Worm (Caenorhabditis elegans): ENCODE results near the gene C14B9.3.

The C14B9.3 gene

ce11 chrIII:8085355-8085754 is 23.2 kb upstream of the C14B9.3 start, which contains the start of the genes K06H7.7 and grp-1 (continued):
- no peak for TF ChIP-seq lin-39 (tag; optimal IDR thresholded peaks at IDR 0.05)
- peak; percentile 13 for TF ChIP-seq nhr-21 (tag; optimal IDR thresholded peaks at IDR 0.05)
- TF ChIP-seq nhr-237 (tag; optimal IDR thresholded peaks at IDR 0.05): no peak
- TF ChIP-seq F13H6.1 (tag; optimal IDR thresholded peaks at IDR 0.05): no peak
- peak; percentile 45 for TF ChIP-seq sma-9 (GFP tag; optimal IDR thresholded peaks at IDR 0.05)
- no peak for TF ChIP-seq sma-9 (tag; optimal IDR thresholded peaks at IDR 0.05)
- no peak for TF ChIP-seq mab-5 (tag; optimal IDR thresholded peaks at IDR 0.05)
- no peak for TF ChIP-seq ztf-1 (GFP tag; conservative IDR thresholded peaks at IDR 0.05)
- peak; percentile 63 for TF ChIP-seq nhr-129 (tag; optimal IDR thresholded peaks at IDR 0.05)
- no peak for TF ChIP-seq ceh-82 (tag; optimal IDR thresholded peaks at IDR 0.05)

- TF ChIP-seq nhr-25 (tag; optimal IDR thresholded peaks at IDR 0.05) (no peak), ceh-16 (tag; optimal IDR thresholded peaks at IDR 0.05) (no peak), blmp-1 (tag; optimal IDR thresholded peaks at IDR 0.05; ENCODE audit: insufficient read depth) (no peak), snpc-4 (tag; optimal IDR thresholded peaks at IDR 0.05) (no peak), lin-11 (tag; optimal IDR thresholded peaks at IDR 0.05) (no peak), R02D3.7 (tag; optimal IDR thresholded peaks at IDR 0.05) (no peak), mab-5 (tag; optimal IDR thresholded peaks at IDR 0.05) (no peak), aly-2 (tag; optimal IDR thresholded peaks at IDR 0.05) (no peak), lin-39 (tag; optimal IDR thresholded peaks at IDR 0.05) (no peak), sem-4 (tag; optimal IDR thresholded peaks at IDR 0.05) (no peak)
Observed at ce11 chrIII:8088235-8088634, 20.4 kb upstream of the C14B9.3 start, which contains the start of gene vms-1. Gene vms-1, plus strand, starts transcription at chrIII:8088535.

- no peak for TF ChIP-seq mdl-1 (tag; optimal IDR thresholded peaks at IDR 0.05)
- no peak for TF ChIP-seq mab-5 (tag; optimal IDR thresholded peaks at IDR 0.05)
- TF ChIP-seq F13H6.1 (tag; optimal IDR thresholded peaks at IDR 0.05): no peak
- TF ChIP-seq gmeb-1 (tag; optimal IDR thresholded peaks at IDR 0.05): no peak
- TF ChIP-seq elt-3 (tag; optimal IDR thresholded peaks at IDR 0.05): no peak
Observed at ce11 chrIII:8091408-8091807, 17.2 kb upstream of the C14B9.3 start, which contains the start of gene idi-1. Gene idi-1, plus strand, starts transcription at chrIII:8091708.

- TF ChIP-seq nhr-21 (tag; optimal IDR thresholded peaks at IDR 0.05) (no peak), mdl-1 (tag; optimal IDR thresholded peaks at IDR 0.05) (no peak), nhr-10 (tag; optimal IDR thresholded peaks at IDR 0.05) (no peak), lsy-2 (tag; optimal IDR thresholded peaks at IDR 0.05) (peak; percentile 63 to 85), zag-1 (tag; optimal IDR thresholded peaks at IDR 0.05) (peak; percentile 31), peb-1 (tag; optimal IDR thresholded peaks at IDR 0.05) (no peak), nhr-23 (tag; optimal IDR thresholded peaks at IDR 0.05) (no peak), ZK546.5 (tag; optimal IDR thresholded peaks at IDR 0.05) (no peak), nhr-129 (tag; optimal IDR thresholded peaks at IDR 0.05) (peak; percentile 76), mab-5 (tag; optimal IDR thresholded peaks at IDR 0.05) (peak; percentile 65), ztf-4 (tag; optimal IDR thresholded peaks at IDR 0.05) (peak; percentile 3), fos-1 (tag; optimal IDR thresholded peaks at IDR 0.05) (peak; percentile 36), F13H6.1 (tag; optimal IDR thresholded peaks at IDR 0.05) (no peak), ceh-16 (tag; optimal IDR thresholded peaks at IDR 0.05) (no peak), gmeb-1 (tag; optimal IDR thresholded peaks at IDR 0.05) (peak; percentile 45), crh-2 (tag; optimal IDR thresholded peaks at IDR 0.05) (peak; percentile 74), unc-55 (GFP tag; optimal IDR thresholded peaks at IDR 0.05) (peak; percentile 83), sem-4 (tag; optimal IDR thresholded peaks at IDR 0.05) (peak; percentile 20), nhr-237 (tag; optimal IDR thresholded peaks at IDR 0.05) (no peak), lin-13 (GFP tag; optimal IDR thresholded peaks at IDR 0.05) (peak; percentile 28), C34F6.9 (tag; optimal IDR thresholded peaks at IDR 0.05) (peak; percentile 95), skn-1 (tag; optimal IDR thresholded peaks at IDR 0.05) (peak; percentile 28), sma-3 (GFP tag; optimal IDR thresholded peaks at IDR 0.05) (no peak), egl-27 (tag; optimal IDR thresholded peaks at IDR 0.05) (no peak), sma-9 (GFP tag; optimal IDR thresholded peaks at IDR 0.05) (no peak), sma-9 (tag; optimal IDR thresholded peaks at IDR 0.05) (no peak), nhr-6 (tag; optimal IDR thresholded peaks at IDR 0.05) (peak; percentile 22), nhr-25 (tag; optimal IDR thresholded peaks at IDR 0.05) (peak; percentile 46)
Observed at ce11 chrIII:8093079-8093623, 15.4 kb upstream of the C14B9.3 start, which contains the start of gene K06H7.2. Gene K06H7.2, plus strand, starts transcription at chrIII:8093573.
